Worm (Caenorhabditis elegans): ENCODE measurements around the gene F40G12.7.

ce11 chrV:14279777-14280176, 5.4 kb downstream of the F40G12.7 start, which contains the start of gene srt-33:
- TF ChIP-seq cebp-2 (GFP tag; IDR thresholded peaks at IDR 0.05) (no peak), ceh-58 (GFP tag; IDR thresholded peaks at IDR 0.05) (no peak), die-1 (tag; optimal IDR thresholded peaks at IDR 0.05) (no peak), hmg-20 (GFP tag; IDR thresholded peaks at IDR 0.05) (no peak), ama-1 (optimal IDR thresholded peaks at IDR 0.05) (no peak), ama-1 (GFP tag; optimal IDR thresholded peaks at IDR 0.05) (no peak), F23B12.7 (tag; optimal IDR thresholded peaks at IDR 0.05; ENCODE audit: insufficient read depth) (no peak), Y95B8A.8 (GFP tag; IDR thresholded peaks at IDR 0.05) (no peak)
